Worm (Caenorhabditis elegans) whole organism, L4 larva: ENCODE measurements around the gene srx-48.
A peak's percentile ranks its signal among the peaks of the same experiment; 100 is the strongest.

Experiments used
- D1046.2 ChIP-seq: fragments of 200-800 bp; sonication (Bioruptor generic); IDR thresholded peaks from 2 replicates; pipeline ENCODE4 v1.3.6; 2022; ENCODE audit warnings: missing genetic modification characterization, missing compliant biosample characterization
- F26F4.8 ChIP-seq: fragments of 200-800 bp; sonication (Bioruptor generic); conservative IDR thresholded peaks from 2 replicates; pipeline ENCODE4 v1.3.6; 2022; ENCODE audit warnings: missing genetic modification characterization, missing compliant biosample characterization
- T20F7.1 ChIP-seq: fragments of 200-800 bp; sonication (Bioruptor generic); optimal IDR thresholded peaks from 2 replicates; lab custom pipeline; 2018; ENCODE audit warnings: mild to moderate bottlenecking, missing genetic modification characterization, missing compliant biosample characterization
- T26A8.4 ChIP-seq: fragments of 200-800 bp; sonication (Bioruptor generic); IDR thresholded peaks from 2 replicates; pipeline ENCODE4 v1.3.6; 2022; ENCODE audit warnings: missing genetic modification characterization, missing compliant biosample characterization
- Y105C5A.15 ChIP-seq: fragments of 200-800 bp; sonication (Bioruptor generic); IDR thresholded peaks from 2 replicates; pipeline ENCODE4 v1.3.6; 2022; ENCODE audit warnings: missing genetic modification characterization, missing compliant biosample characterization
- aha-1 ChIP-seq: fragments of 150-350 bp; peaks from one replicate; lab custom pipeline; 2014; ENCODE audit warnings: missing biosample characterization, missing genetic modification characterization
- ama-1 ChIP-seq: fragments of 150-350 bp; optimal IDR thresholded peaks from 2 replicates; lab custom pipeline; 2014; ENCODE audit warnings: inconsistent platforms, mixed read lengths
- attf-4 ChIP-seq: sonication (generic microtip); optimal IDR thresholded peaks from 3 replicates; lab custom pipeline; 2017; ENCODE audit warnings: missing biosample characterization, missing genetic modification characterization
- ceh-32 ChIP-seq: sonication (generic microtip); optimal IDR thresholded peaks from 2 replicates; lab custom pipeline; 2016; ENCODE audit warnings: mild to moderate bottlenecking, missing genetic modification characterization, missing compliant biosample characterization; ENCODE audit not compliant: poor library complexity
- ceh-44 ChIP-seq: fragments of 200-800 bp; sonication (Bioruptor generic); IDR thresholded peaks from 2 replicates; pipeline ENCODE4 v1.3.6; 2022; ENCODE audit warnings: missing genetic modification reagents, missing genetic modification characterization, missing compliant biosample characterization
- ceh-62 ChIP-seq: sonication (generic microtip); optimal IDR thresholded peaks from 2 replicates; lab custom pipeline; 2017; ENCODE audit warnings: missing biosample characterization, missing genetic modification characterization
- ces-1 ChIP-seq: fragments of 150-350 bp; sonication (generic microtip); optimal IDR thresholded peaks from 4 replicates; lab custom pipeline; 2014; ENCODE audit warnings: missing biosample characterization, missing genetic modification reagents, missing genetic modification characterization
- ctbp-1 ChIP-seq: fragments of 200-800 bp; sonication (Bioruptor generic); IDR thresholded peaks from 2 replicates; pipeline ENCODE4 v1.3.6; 2022; ENCODE audit warnings: missing genetic modification reagents, missing genetic modification characterization, missing compliant biosample characterization
- daf-19 ChIP-seq: fragments of 200-800 bp; sonication (Bioruptor generic); conservative IDR thresholded peaks from 2 replicates; pipeline ENCODE4 v1.3.6; 2022; ENCODE audit warnings: missing genetic modification characterization, missing compliant biosample characterization
- dmd-6 ChIP-seq: fragments of 200-800 bp; sonication (Bioruptor generic); IDR thresholded peaks from 2 replicates; pipeline ENCODE4 v1.3.6; 2022; ENCODE audit warnings: missing genetic modification reagents, missing genetic modification characterization, missing compliant biosample characterization
- dmd-9 ChIP-seq: fragments of 200-800 bp; sonication (Bioruptor generic); IDR thresholded peaks from 2 replicates; pipeline ENCODE4 v1.3.6; 2022; ENCODE audit warnings: missing genetic modification reagents, missing genetic modification characterization, missing compliant biosample characterization
- dpl-1 ChIP-seq: fragments of 150-350 bp; optimal IDR thresholded peaks from 2 replicates; lab custom pipeline; 2014; ENCODE audit warnings: missing biosample characterization, missing genetic modification reagents, missing genetic modification characterization
- duxl-1 ChIP-seq: sonication (generic microtip); optimal IDR thresholded peaks from 2 replicates; lab custom pipeline; 2016; ENCODE audit warnings: mild to moderate bottlenecking, missing genetic modification characterization, moderate library complexity, missing compliant biosample characterization; ENCODE audit not compliant: poor library complexity
- dve-1 ChIP-seq: sonication (generic microtip); optimal IDR thresholded peaks from 2 replicates; lab custom pipeline; 2017; ENCODE audit warnings: antibody characterized with exemption, mild to moderate bottlenecking, missing genetic modification characterization, missing compliant biosample characterization; ENCODE audit not compliant: insufficient read depth
- egl-43 ChIP-seq: fragments of 200-800 bp; sonication (Bioruptor generic); IDR thresholded peaks from 2 replicates; pipeline ENCODE4 v1.3.6; 2022; ENCODE audit warnings: missing genetic modification reagents, missing genetic modification characterization, missing compliant biosample characterization
- fkh-10 ChIP-seq: fragments of 150-350 bp; optimal IDR thresholded peaks from 2 replicates; lab custom pipeline; 2014; ENCODE audit warnings: missing biosample characterization, missing genetic modification reagents, missing genetic modification characterization
- fos-1 ChIP-seq: fragments of 150-350 bp; optimal IDR thresholded peaks from 2 replicates; lab custom pipeline; 2014; ENCODE audit warnings: missing biosample characterization, missing genetic modification characterization
- hlh-30 ChIP-seq: sonication (generic microtip); optimal IDR thresholded peaks from 2 replicates; lab custom pipeline; 2017; ENCODE audit warnings: antibody characterized with exemption, mild to moderate bottlenecking, missing genetic modification characterization, missing compliant biosample characterization; ENCODE audit not compliant: insufficient read depth
- jun-1 ChIP-seq: fragments of 150-350 bp; optimal IDR thresholded peaks from 2 replicates; lab custom pipeline; 2014; ENCODE audit warnings: missing biosample characterization, missing genetic modification reagents, missing genetic modification characterization
- lin-38 ChIP-seq: fragments of 200-800 bp; sonication (Bioruptor generic); IDR thresholded peaks from 2 replicates; pipeline ENCODE4 v1.3.6; 2022; ENCODE audit warnings: missing genetic modification reagents, missing genetic modification characterization, missing compliant biosample characterization
- lir-3 ChIP-seq: sonication (generic microtip); optimal IDR thresholded peaks from 2 replicates; lab custom pipeline; 2016; ENCODE audit warnings: mild to moderate bottlenecking, missing genetic modification characterization, missing compliant biosample characterization
- lsy-2 ChIP-seq, 2 experiments: fragments of 150-350 bp in 1 of 2; sonication (generic microtip) in 1 of 2; optimal IDR thresholded peaks; 2 replicates each; lab custom pipeline; 2014 to 2017; ENCODE audit warnings: missing biosample characterization in 2 of 2, missing genetic modification characterization in 2 of 2
- madf-5 ChIP-seq, 2 experiments: fragments of 200-800 bp; sonication (Bioruptor generic); IDR thresholded peaks; 2 replicates each; pipeline ENCODE4 v1.3.6; 2022; ENCODE audit warnings: missing compliant biosample characterization in 2 of 2, missing genetic modification characterization in 2 of 2
- mdt-29 ChIP-seq: fragments of 200-800 bp; sonication (Bioruptor generic); IDR thresholded peaks from 2 replicates; pipeline ENCODE4 v1.3.6; 2022; ENCODE audit warnings: missing genetic modification reagents, missing genetic modification characterization, missing compliant biosample characterization
- mep-1 ChIP-seq: fragments of 150-350 bp; sonication (generic microtip); optimal IDR thresholded peaks from 3 replicates; lab custom pipeline; 2014; ENCODE audit warnings: missing biosample characterization, missing genetic modification characterization
- mes-2 ChIP-seq: sonication (generic microtip); optimal IDR thresholded peaks from 2 replicates; lab custom pipeline; 2016; ENCODE audit warnings: missing genotype, mild to moderate bottlenecking, missing genetic modification characterization, missing compliant biosample characterization; ENCODE audit not compliant: poor library complexity, severe bottlenecking
- mxl-2 ChIP-seq: fragments of 200-800 bp; sonication (Bioruptor generic); conservative IDR thresholded peaks from 2 replicates; pipeline ENCODE4 v1.3.6; 2022; ENCODE audit warnings: missing genetic modification reagents, missing genetic modification characterization, missing compliant biosample characterization
- nhr-102 ChIP-seq: sonication (generic microtip); optimal IDR thresholded peaks from 2 replicates; lab custom pipeline; 2016; ENCODE audit warnings: mild to moderate bottlenecking, missing genetic modification characterization, moderate library complexity, missing compliant biosample characterization
- nhr-237 ChIP-seq: sonication (generic microtip); optimal IDR thresholded peaks from 2 replicates; lab custom pipeline; 2017; ENCODE audit warnings: missing biosample characterization, missing genetic modification characterization
- nhr-28 ChIP-seq: fragments of 150-350 bp; optimal IDR thresholded peaks from 2 replicates; lab custom pipeline; 2014; ENCODE audit warnings: missing biosample characterization, missing genetic modification characterization
- nhr-6 ChIP-seq: fragments of 150-350 bp; optimal IDR thresholded peaks from 2 replicates; lab custom pipeline; 2014; ENCODE audit warnings: missing biosample characterization, missing genetic modification characterization
- nhr-76 ChIP-seq: fragments of 150-350 bp; optimal IDR thresholded peaks from 2 replicates; lab custom pipeline; 2014; ENCODE audit warnings: missing biosample characterization, missing genetic modification characterization
- pha-4 ChIP-seq, 2 experiments: fragments of 150-350 bp in 1 of 2; fragments of 200-800 bp in 1 of 2; sonication (Bioruptor generic) in 1 of 2; IDR thresholded peaks in 1 of 2; optimal IDR thresholded peaks in 1 of 2; 2 replicates each; pipeline versions ENCODE4 v1.3.6 to Lab custom; 2014 to 2022; ENCODE audit warnings: missing genetic modification characterization in 2 of 2, missing genetic modification reagents in 2 of 2, missing biosample characterization in 1 of 2, missing compliant biosample characterization in 1 of 2
- pqm-1 ChIP-seq: sonication (generic microtip); optimal IDR thresholded peaks from 2 replicates; lab custom pipeline; 2017; ENCODE audit warnings: missing biosample characterization, missing genetic modification characterization
- saeg-2 ChIP-seq: fragments of 200-800 bp; sonication (Bioruptor generic); IDR thresholded peaks from 2 replicates; pipeline ENCODE4 v1.3.6; 2022; ENCODE audit warnings: missing genetic modification reagents, missing genetic modification characterization, missing compliant biosample characterization
- set-16 ChIP-seq: fragments of 200-800 bp; sonication (Bioruptor generic); IDR thresholded peaks from 2 replicates; pipeline ENCODE4 v1.3.6; 2022; ENCODE audit warnings: missing genetic modification reagents, missing genetic modification characterization, missing compliant biosample characterization
- skn-1 ChIP-seq: fragments of 150-350 bp; optimal IDR thresholded peaks from 2 replicates; lab custom pipeline; 2014; ENCODE audit warnings: missing biosample characterization, missing genetic modification characterization
- snpc-4 ChIP-seq: fragments of 150-350 bp; optimal IDR thresholded peaks from 2 replicates; lab custom pipeline; 2014; ENCODE audit warnings: missing biosample characterization, missing genetic modification characterization
- spr-3 ChIP-seq: fragments of 200-800 bp; sonication (Bioruptor generic); optimal IDR thresholded peaks from 2 replicates; lab custom pipeline; 2018; ENCODE audit warnings: mild to moderate bottlenecking, missing genetic modification characterization, missing compliant biosample characterization
- tra-1 ChIP-seq: fragments of 200-800 bp; sonication (Bioruptor generic); IDR thresholded peaks from 2 replicates; pipeline ENCODE4 v1.3.6; 2022; ENCODE audit warnings: missing genetic modification reagents, missing genetic modification characterization, missing compliant biosample characterization
- unc-39 ChIP-seq: sonication (generic microtip); optimal IDR thresholded peaks from 2 replicates; lab custom pipeline; 2017; ENCODE audit warnings: missing biosample characterization, missing genetic modification characterization
- unc-62 ChIP-seq, 3 experiments: fragments of 150-350 bp in 1 of 3; sonication (generic microtip); optimal IDR thresholded peaks in 2 of 3; peaks in 1 of 3; 1 replicate in 1 of 3; 2 replicates in 2 of 3; lab custom pipeline; 2014 to 2017; ENCODE audit warnings: missing biosample characterization in 3 of 3, missing genetic modification characterization in 3 of 3, missing genetic modification reagents in 3 of 3, missing genotype in 1 of 3
- vab-7 ChIP-seq: fragments of 200-800 bp; sonication (Bioruptor generic); IDR thresholded peaks from 2 replicates; pipeline ENCODE4 v1.3.6; 2022; ENCODE audit warnings: missing genetic modification reagents, missing genetic modification characterization, missing compliant biosample characterization
- zfp-3 ChIP-seq: fragments of 200-800 bp; sonication (Bioruptor generic); conservative IDR thresholded peaks from 2 replicates; pipeline ENCODE4 v1.3.6; 2022; ENCODE audit warnings: missing genetic modification reagents, missing genetic modification characterization, missing compliant biosample characterization
- zip-2 ChIP-seq: fragments of 150-350 bp; optimal IDR thresholded peaks from 2 replicates; lab custom pipeline; 2014; ENCODE audit warnings: missing biosample characterization, missing genetic modification characterization
- ztf-11 ChIP-seq: fragments of 150-350 bp; optimal IDR thresholded peaks from 2 replicates; lab custom pipeline; 2014; ENCODE audit warnings: missing biosample characterization, missing genetic modification characterization
- ztf-7 ChIP-seq: fragments of 150-350 bp; optimal IDR thresholded peaks from 2 replicates; lab custom pipeline; 2014; ENCODE audit warnings: missing biosample characterization, missing genetic modification characterization

srx-48 gene

ce11 chrV:15318638-15319037 is 15.1 kb upstream of the srx-48 start, which contains the start of gene nhr-291:
Gene nhr-291 (plus strand): TSS chrV:15318961.
- TF ChIP-seq lin-38 = no peak
- TF ChIP-seq spr-3 (GFP tag; lab: Kevin White, UChicago) = no peak
- TF ChIP-seq duxl-1 (tag; lab: Kevin White, UChicago) = no peak
- no peak for TF ChIP-seq lsy-2 (tag; optimal IDR thresholded peaks at IDR 0.05; lab: Kevin White, UChicago)
- TF ChIP-seq mdt-29 (GFP tag; lab: Robert Waterston, UW) = no peak
- TF ChIP-seq tra-1 (GFP tag; lab: Robert Waterston, UW) = peak; percentile 56; the same call in 1 of the 2 replicates
- no peak for TF ChIP-seq nhr-76
- no peak for TF ChIP-seq pha-4 (GFP tag; IDR thresholded peaks at IDR 0.05; lab: Robert Waterston, UW)
- TF ChIP-seq pha-4 (tag; optimal IDR thresholded peaks at IDR 0.05; lab: Kevin White, UChicago) = no peak
- TF ChIP-seq saeg-2 (GFP tag; lab: Robert Waterston, UW) = no peak
- TF ChIP-seq fkh-10 (GFP tag; lab: Kevin White, UChicago) = no peak
- no peak for TF ChIP-seq lir-3 (tag; lab: Kevin White, UChicago)
- TF ChIP-seq ceh-44 (GFP tag; lab: Robert Waterston, UW) = no peak
- peak; percentile 97 for TF ChIP-seq dmd-6 (GFP tag; lab: Robert Waterston, UW)
- no peak for TF ChIP-seq mep-1 (tag; lab: Kevin White, UChicago)
- TF ChIP-seq ctbp-1 = no peak
- TF ChIP-seq set-16 (GFP tag; lab: Robert Waterston, UW) = no peak
- no peak for TF ChIP-seq madf-5 (GFP tag; IDR thresholded peaks at IDR 0.05; lab: Robert Waterston, UW)
- TF ChIP-seq T20F7.1 = no peak
- no peak for TF ChIP-seq F26F4.8 (GFP tag; lab: Robert Waterston, UW)
- no peak for TF ChIP-seq attf-4
- no peak for TF ChIP-seq snpc-4
- no peak for TF ChIP-seq ceh-62 (tag; lab: Kevin White, UChicago)
- TF ChIP-seq dve-1 (tag; lab: Kevin White, UChicago) = peak; percentile 80
- TF ChIP-seq nhr-102 (tag; lab: Kevin White, UChicago) = no peak
- no peak for TF ChIP-seq unc-39 (tag; lab: Kevin White, UChicago)
- no peak for TF ChIP-seq aha-1
- no peak for TF ChIP-seq Y105C5A.15 (GFP tag; lab: Robert Waterston, UW)
- TF ChIP-seq skn-1 (tag; lab: Kevin White, UChicago) = no peak
- TF ChIP-seq ztf-7 = no peak
- TF ChIP-seq ztf-11 (tag; lab: Kevin White, UChicago) = no peak
- no peak for TF ChIP-seq mes-2 (tag; lab: Kevin White, UChicago)
- no peak for TF ChIP-seq zip-2 (tag; lab: Kevin White, UChicago)
- TF ChIP-seq T26A8.4 (GFP tag; lab: Robert Waterston, UW) = no peak
- TF ChIP-seq egl-43 (GFP tag; lab: Robert Waterston, UW) = no peak
- TF ChIP-seq dpl-1 (GFP tag; lab: Kevin White, UChicago) = no peak
- TF ChIP-seq mxl-2 (GFP tag; lab: Robert Waterston, UW) = no peak
- no peak for TF ChIP-seq ama-1
- peak; percentile 98 for TF ChIP-seq pqm-1 (tag; lab: Kevin White, UChicago)
- peak; percentile 96 for TF ChIP-seq nhr-28 (tag; lab: Kevin White, UChicago)
- TF ChIP-seq vab-7 (GFP tag; lab: Robert Waterston, UW) = no peak
- TF ChIP-seq daf-19 (GFP tag; lab: Robert Waterston, UW) = no peak
- TF ChIP-seq nhr-237 (tag; lab: Kevin White, UChicago) = no peak
- no peak for TF ChIP-seq zfp-3 (GFP tag; lab: Robert Waterston, UW)
- no peak for TF ChIP-seq nhr-6
- no peak for TF ChIP-seq jun-1 (tag; lab: Kevin White, UChicago)
- TF ChIP-seq unc-62 (GFP tag; optimal IDR thresholded peaks at IDR 0.05 in 1 of 2; lab: Kevin White, UChicago) = no peak
- no peak for TF ChIP-seq unc-62 (tag; optimal IDR thresholded peaks at IDR 0.05; lab: Kevin White, UChicago)
- TF ChIP-seq ceh-32 (tag; lab: Kevin White, UChicago) = no peak
- no peak for TF ChIP-seq dmd-9 (GFP tag; lab: Robert Waterston, UW)
- no peak for TF ChIP-seq hlh-30
- no peak for TF ChIP-seq D1046.2 (GFP tag; lab: Robert Waterston, UW)
- TF ChIP-seq ces-1 = no peak
- TF ChIP-seq fos-1 (tag; lab: Kevin White, UChicago) = no peak
